Worm (Caenorhabditis elegans) whole organism, young adult: ENCODE measurements around the gene nas-33.

Experiments
- F23B12.7 ChIP-seq: sonication (generic microtip); optimal IDR thresholded peaks from 2 replicates; lab custom pipeline; 2017; ENCODE audit warnings: missing genetic modification characterization, mild to moderate bottlenecking, missing compliant biosample characterization, antibody characterized with exemption, moderate library complexity; ENCODE audit not compliant: insufficient read depth
- F49E8.2 ChIP-seq: sonication (generic microtip); optimal IDR thresholded peaks from 3 replicates; lab custom pipeline; 2017; ENCODE audit warnings: missing genetic modification characterization, mild to moderate bottlenecking, missing compliant biosample characterization, antibody characterized with exemption, moderate library complexity; ENCODE audit not compliant: insufficient read depth
- T07F8.4 ChIP-seq: sonication (generic microtip); optimal IDR thresholded peaks from 2 replicates; lab custom pipeline; 2016; ENCODE audit warnings: mild to moderate bottlenecking, missing genetic modification characterization, moderate library complexity, missing compliant biosample characterization
- ceh-40 ChIP-seq: fragments of 200-800 bp; sonication (Bioruptor generic); IDR thresholded peaks from 2 replicates; pipeline ENCODE4 v1.3.6; 2022; ENCODE audit warnings: missing genetic modification characterization, missing compliant biosample characterization
- ceh-79 ChIP-seq: sonication (generic microtip); optimal IDR thresholded peaks from 2 replicates; lab custom pipeline; 2017; ENCODE audit warnings: mild to moderate bottlenecking, missing genetic modification characterization, missing compliant biosample characterization
- fkh-3 ChIP-seq: sonication (generic microtip); optimal IDR thresholded peaks from 2 replicates; lab custom pipeline; 2016; ENCODE audit warnings: mild to moderate bottlenecking, missing genetic modification characterization, missing compliant biosample characterization
- nhr-90 ChIP-seq: sonication (generic microtip); optimal IDR thresholded peaks from 2 replicates; lab custom pipeline; 2016; ENCODE audit warnings: missing genotype, mild to moderate bottlenecking, missing genetic modification characterization, missing compliant biosample characterization
- unc-130 ChIP-seq: sonication (generic microtip); optimal IDR thresholded peaks from 2 replicates; lab custom pipeline; 2016; ENCODE audit warnings: missing genetic modification reagents, missing genetic modification characterization, missing compliant biosample characterization
- unc-62 ChIP-seq: fragments of 150-350 bp; optimal IDR thresholded peaks from 2 replicates; lab custom pipeline; 2014; ENCODE audit warnings: missing biosample characterization, missing genetic modification reagents, missing genetic modification characterization

ce11 chrX:6408713-6409112, 46.3 kb downstream of the nas-33 start:
- TF ChIP-seq T07F8.4 (no peak), F49E8.2 (tag; lab: Kevin White, UChicago) (no peak), unc-130 (GFP tag; lab: Kevin White, UChicago) (no peak), unc-62 (no peak), nhr-90 (no peak), F23B12.7 (tag; lab: Kevin White, UChicago) (no peak), ceh-40 (GFP tag; lab: Robert Waterston, UW) (no peak), ceh-79 (tag; lab: Kevin White, UChicago) (no peak), fkh-3 (tag; lab: Kevin White, UChicago) (no peak)
